Worm (Caenorhabditis elegans): ENCODE data around the gene lin-15A.

The lin-15A gene

ce11 chrX:15716971-15717370, 14.8 kb upstream of the lin-15A start:
- TF ChIP-seq Y55F3AM.14 (GFP tag; optimal IDR thresholded peaks at IDR 0.05), result no peak
- no peak for TF ChIP-seq nhr-77 (tag; optimal IDR thresholded peaks at IDR 0.05)
- no peak for TF ChIP-seq ztf-11 (tag; optimal IDR thresholded peaks at IDR 0.05)
- no peak for TF ChIP-seq skn-1 (tag; optimal IDR thresholded peaks at IDR 0.05)
- no peak for TF ChIP-seq nhr-6 (tag; optimal IDR thresholded peaks at IDR 0.05)
- no peak for TF ChIP-seq nhr-10 (tag; optimal IDR thresholded peaks at IDR 0.05)
- no peak for TF ChIP-seq ceh-16 (tag; optimal IDR thresholded peaks at IDR 0.05)
- no peak for TF ChIP-seq snpc-4 (tag; optimal IDR thresholded peaks at IDR 0.05)
- TF ChIP-seq R02D3.7 (tag; optimal IDR thresholded peaks at IDR 0.05), result no peak

ce11 chrX:15718325-15718724, 13.4 kb upstream of the lin-15A start, which contains the start of gene ZK662.6:
TSS of gene ZK662.6 (plus strand) at chrX:15718625.
- TF ChIP-seq nhr-12 (tag; optimal IDR thresholded peaks at IDR 0.05) (no peak), lin-13 (GFP tag; optimal IDR thresholded peaks at IDR 0.05) (no peak), mbf-1 (tag; optimal IDR thresholded peaks at IDR 0.05) (no peak), ama-1 (optimal IDR thresholded peaks at IDR 0.05) (no peak), nhr-77 (tag; optimal IDR thresholded peaks at IDR 0.05) (no peak), unc-39 (tag; optimal IDR thresholded peaks at IDR 0.05) (no peak), sma-9 (GFP tag; optimal IDR thresholded peaks at IDR 0.05) (no peak), sma-9 (tag; optimal IDR thresholded peaks at IDR 0.05) (no peak), nhr-23 (tag; optimal IDR thresholded peaks at IDR 0.05) (no peak), unc-62 (GFP tag; optimal IDR thresholded peaks at IDR 0.05) (no peak), nhr-25 (tag; optimal IDR thresholded peaks at IDR 0.05) (no peak), nhr-6 (tag; optimal IDR thresholded peaks at IDR 0.05) (no peak)

- TF ChIP-seq mab-5 (tag; optimal IDR thresholded peaks at IDR 0.05) (no peak), fos-1 (tag; optimal IDR thresholded peaks at IDR 0.05) (no peak), nhr-25 (tag; optimal IDR thresholded peaks at IDR 0.05) (no peak), alr-1 (tag; optimal IDR thresholded peaks at IDR 0.05) (no peak)
These were observed 10.4 kb upstream of the lin-15A start, which contains the start of gene ZK662.5 for ce11 chrX:15721346-15721745. TSS of gene ZK662.5 (plus strand) at chrX:15721646.

- TF ChIP-seq lin-39 (tag; optimal IDR thresholded peaks at IDR 0.05) (no peak), ztf-1 (GFP tag; conservative IDR thresholded peaks at IDR 0.05) (no peak), unc-62 (GFP tag; optimal IDR thresholded peaks at IDR 0.05) (no peak), fos-1 (tag; optimal IDR thresholded peaks at IDR 0.05) (peak; percentile 43), lin-11 (tag; optimal IDR thresholded peaks at IDR 0.05) (peak; percentile 37), blmp-1 (tag; optimal IDR thresholded peaks at IDR 0.05; ENCODE audit: insufficient read depth) (peak; percentile 67), egl-27 (tag; optimal IDR thresholded peaks at IDR 0.05) (no peak), snpc-4 (tag; optimal IDR thresholded peaks at IDR 0.05) (peak; percentile 34), gmeb-1 (tag; optimal IDR thresholded peaks at IDR 0.05) (peak; percentile 63), C34F6.9 (tag; optimal IDR thresholded peaks at IDR 0.05) (peak; percentile 70), nhr-129 (tag; optimal IDR thresholded peaks at IDR 0.05) (peak; percentile 66), ceh-16 (tag; optimal IDR thresholded peaks at IDR 0.05) (peak; percentile 40), sem-4 (tag; optimal IDR thresholded peaks at IDR 0.05) (peak; percentile 41), sma-9 (GFP tag; optimal IDR thresholded peaks at IDR 0.05) (peak; percentile 75), sma-9 (tag; optimal IDR thresholded peaks at IDR 0.05) (no peak), F13H6.1 (tag; optimal IDR thresholded peaks at IDR 0.05) (peak; percentile 66), lsy-2 (tag; optimal IDR thresholded peaks at IDR 0.05) (no peak), unc-55 (GFP tag; optimal IDR thresholded peaks at IDR 0.05) (peak; percentile 57), sma-3 (GFP tag; optimal IDR thresholded peaks at IDR 0.05) (peak; percentile 35), crh-2 (tag; optimal IDR thresholded peaks at IDR 0.05) (peak; percentile 43)
These were observed 6.8 kb upstream of the lin-15A start for ce11 chrX:15724994-15725393.

- TF ChIP-seq unc-62 (GFP tag; optimal IDR thresholded peaks at IDR 0.05) (no peak), nhr-12 (tag; optimal IDR thresholded peaks at IDR 0.05) (no peak), nhr-23 (tag; optimal IDR thresholded peaks at IDR 0.05) (no peak), ama-1 (optimal IDR thresholded peaks at IDR 0.05) (no peak), peb-1 (tag; optimal IDR thresholded peaks at IDR 0.05) (no peak), Y55F3AM.14 (GFP tag; optimal IDR thresholded peaks at IDR 0.05) (no peak), unc-55 (GFP tag; optimal IDR thresholded peaks at IDR 0.05) (no peak), nhr-11 (tag; optimal IDR thresholded peaks at IDR 0.05) (no peak), crh-2 (tag; optimal IDR thresholded peaks at IDR 0.05) (no peak), ceh-82 (tag; optimal IDR thresholded peaks at IDR 0.05) (no peak), lin-39 (tag; optimal IDR thresholded peaks at IDR 0.05) (no peak), sem-4 (tag; optimal IDR thresholded peaks at IDR 0.05) (no peak), sma-9 (GFP tag; optimal IDR thresholded peaks at IDR 0.05) (no peak), sma-9 (tag; optimal IDR thresholded peaks at IDR 0.05) (no peak), fos-1 (tag; optimal IDR thresholded peaks at IDR 0.05) (no peak), ceh-16 (tag; optimal IDR thresholded peaks at IDR 0.05) (no peak), lin-13 (GFP tag; optimal IDR thresholded peaks at IDR 0.05) (no peak)
These were observed 6.1 kb upstream of the lin-15A start, which contains the start of gene lin-15B for ce11 chrX:15725566-15726173. TSS of gene lin-15B (plus strand) at chrX:15726123.

All from whole organism, L2 larva.